Worm (Caenorhabditis elegans): ENCODE data around the gene Y49F6B.9.

The Y49F6B.9 gene

DNA sequence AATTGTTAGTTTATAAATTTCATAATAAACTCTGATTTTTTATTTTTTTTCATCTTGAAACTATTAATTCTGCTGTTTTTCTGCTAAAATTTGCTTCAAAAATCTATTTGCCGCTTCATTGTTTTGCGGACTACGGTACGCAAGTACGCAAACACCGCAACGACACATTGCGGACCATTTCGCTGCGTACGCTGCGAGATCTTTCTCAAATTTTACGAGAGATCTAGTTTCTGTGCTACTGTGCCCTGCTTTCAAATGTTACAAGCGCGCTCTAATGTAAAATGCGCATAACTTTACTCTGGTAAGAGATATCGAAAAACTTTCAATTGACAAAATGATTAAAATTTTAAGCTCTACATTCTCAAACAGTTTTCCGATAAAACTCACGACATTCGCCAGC, 24.4 kb upstream of the Y49F6B.9 start (continued):
- TF ChIP-seq madf-8 (GFP tag; conservative IDR thresholded peaks at IDR 0.05) (0 out of 2 replicates have a peak, but pooled peaks have one; percentile 14), B0019.2 (GFP tag; conservative IDR thresholded peaks at IDR 0.05) (peak; percentile 51; the same call in 1 of the 2 replicates), rcor-1 (GFP tag; IDR thresholded peaks at IDR 0.05) (peak; percentile 55), mcd-1 (GFP tag; IDR thresholded peaks at IDR 0.05) (peak; percentile 96), pbrm-1 (GFP tag; IDR thresholded peaks at IDR 0.05) (peak; percentile 74; the same call in 1 of the 2 replicates), madf-6 (GFP tag; IDR thresholded peaks at IDR 0.05) (peak; percentile 52), ceh-91 (GFP tag; IDR thresholded peaks at IDR 0.05) (peak; percentile 38; the same call in 1 of the 2 replicates), ceh-27 (GFP tag; optimal IDR thresholded peaks at IDR 0.05) (peak; percentile 72), lin-54 (GFP tag; optimal IDR thresholded peaks at IDR 0.05) (peak; percentile 54), Y67H2A.10 (GFP tag; conservative IDR thresholded peaks at IDR 0.05) (0 out of 2 replicates have a peak, but pooled peaks have one; percentile 9), egl-18 (GFP tag; IDR thresholded peaks at IDR 0.05) (peak; percentile 68; the same call in 1 of the 2 replicates), hmg-1.2 (GFP tag; IDR thresholded peaks at IDR 0.05) (peak; percentile 94), F33H1.4 (GFP tag; IDR thresholded peaks at IDR 0.05) (peak; percentile 50; the same call in 1 of the 2 replicates), attf-3 (GFP tag; conservative IDR thresholded peaks at IDR 0.05) (peak; percentile 71), lin-40 (tag; optimal IDR thresholded peaks at IDR 0.05) (peak; percentile 68), attf-5 (GFP tag; optimal IDR thresholded peaks at IDR 0.05) (peak; percentile 79), lsl-1 (GFP tag; optimal IDR thresholded peaks at IDR 0.05) (peak; percentile 63), C17E4.6 (GFP tag; IDR thresholded peaks at IDR 0.05) (0 out of 2 replicates have a peak, but pooled peaks have one; percentile 20), cebp-1 (GFP tag; IDR thresholded peaks at IDR 0.05) (peak; percentile 58), cebp-1 (tag; optimal IDR thresholded peaks at IDR 0.05) (peak; percentile 62), nfyb-1 (GFP tag; IDR thresholded peaks at IDR 0.05) (peak; percentile 84), tbp1 (GFP tag; optimal IDR thresholded peaks at IDR 0.05) (peak; percentile 47), ztf-26 (tag; optimal IDR thresholded peaks at IDR 0.05) (peak; percentile 5), lin-35 (GFP tag; optimal IDR thresholded peaks at IDR 0.05) (peak in 1 of 3 experiments; percentile 62)

DNA sequence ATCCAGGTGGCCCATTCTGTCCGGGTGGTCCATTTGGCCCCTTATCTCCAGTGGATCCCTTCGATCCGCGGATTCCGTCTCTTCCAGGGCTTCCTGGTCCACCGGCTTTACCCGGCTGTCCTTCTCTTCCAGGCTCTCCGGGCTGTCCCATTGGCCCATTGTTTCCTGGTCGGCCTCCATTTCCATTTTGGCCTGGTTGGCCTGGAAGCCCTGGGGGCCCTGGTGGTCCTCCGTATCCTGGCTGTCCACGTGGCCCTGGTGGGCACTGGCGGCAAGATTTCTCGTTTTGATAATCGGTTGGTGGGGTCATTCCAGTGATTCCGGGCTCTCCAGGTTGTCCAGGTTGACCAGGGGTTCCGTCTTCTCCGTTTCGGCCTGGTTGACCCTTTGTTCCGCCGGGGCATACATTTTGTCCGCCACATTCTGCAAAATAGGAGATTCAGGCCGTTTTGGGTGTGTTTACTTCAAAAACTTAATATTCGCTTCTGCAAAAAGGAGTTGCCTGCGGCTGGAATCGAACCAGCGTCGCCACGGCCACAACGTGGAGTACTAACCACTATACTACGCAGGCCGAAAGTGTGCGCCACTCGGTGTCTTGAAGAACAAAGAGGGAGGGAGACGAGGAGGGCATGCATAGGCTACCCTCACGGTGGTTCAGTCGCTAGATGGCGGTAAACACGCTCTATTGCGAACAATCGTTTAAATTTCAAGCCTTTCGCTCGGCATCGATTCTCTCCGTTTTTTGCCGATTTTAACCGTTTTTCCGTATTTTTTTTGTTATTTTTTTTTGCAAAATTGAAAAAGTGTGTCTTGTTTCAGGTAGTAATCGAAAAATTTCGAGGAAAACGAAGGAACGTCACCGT, 22.0 kb upstream of the Y49F6B.9 start, which contains the start of gene W09G10.9:
TSS of gene W09G10.9 (plus strand) at position 813 of the 863 bp plus-strand sequence.
- no peak for TF ChIP-seq tlf-1 (GFP tag; optimal IDR thresholded peaks at IDR 0.05)
- 0 out of 2 replicates have a peak, but pooled peaks have one; percentile 56 for TF ChIP-seq ztf-6 (GFP tag; IDR thresholded peaks at IDR 0.05)
- no peak for TF ChIP-seq madf-3 (GFP tag; IDR thresholded peaks at IDR 0.05)
- no peak for TF ChIP-seq dpff-1 (tag; optimal IDR thresholded peaks at IDR 0.05)
- no peak for TF ChIP-seq nhr-120 (GFP tag; IDR thresholded peaks at IDR 0.05)
- peak; percentile 76; the same call in 1 of the 2 replicates for TF ChIP-seq hmg-20 (GFP tag; IDR thresholded peaks at IDR 0.05)
- TF ChIP-seq ztf-28 (GFP tag; IDR thresholded peaks at IDR 0.05): peak; percentile 70; the same call in 1 of the 2 replicates
- no peak for TF ChIP-seq egl-18 (GFP tag; IDR thresholded peaks at IDR 0.05)
- TF ChIP-seq F57C9.4 (tag; optimal IDR thresholded peaks at IDR 0.05): no peak
- TF ChIP-seq C17E4.6 (GFP tag; IDR thresholded peaks at IDR 0.05): 0 out of 2 replicates have a peak, but pooled peaks have one; percentile 41
- peak; percentile 90 for TF ChIP-seq tbp1 (GFP tag; optimal IDR thresholded peaks at IDR 0.05)
- peak; percentile 68 for TF ChIP-seq rpc-1 (optimal IDR thresholded peaks at IDR 0.05)
- TF ChIP-seq rpc-1 (tag; optimal IDR thresholded peaks at IDR 0.05): peak; percentile 73
- no peak for TF ChIP-seq unc-130 (GFP tag; optimal IDR thresholded peaks at IDR 0.05)
- no peak for TF ChIP-seq aptf-3 (GFP tag; IDR thresholded peaks at IDR 0.05)
- TF ChIP-seq mel-28 (tag; optimal IDR thresholded peaks at IDR 0.05; ENCODE audit: borderline replicate concordance): no peak
- no peak for TF ChIP-seq lag-1 (GFP tag; IDR thresholded peaks at IDR 0.05)
- TF ChIP-seq somi-1 (GFP tag; optimal IDR thresholded peaks at IDR 0.05): no peak
- TF ChIP-seq F39B2.1 (GFP tag; IDR thresholded peaks at IDR 0.05): no peak
- no peak for TF ChIP-seq xnd-1 (tag; optimal IDR thresholded peaks at IDR 0.05)
- TF ChIP-seq F57A8.1 (GFP tag; optimal IDR thresholded peaks at IDR 0.05): no peak
- TF ChIP-seq ztf-3 (GFP tag; optimal IDR thresholded peaks at IDR 0.05): no peak
- TF ChIP-seq hrde-1 (tag; optimal IDR thresholded peaks at IDR 0.05; ENCODE audit: borderline replicate concordance): peak; percentile 4
- TF ChIP-seq hmg-1.2 (GFP tag; IDR thresholded peaks at IDR 0.05): peak; percentile 93
- TF ChIP-seq Y56A3A.18 (GFP tag; IDR thresholded peaks at IDR 0.05): 0 out of 2 replicates have a peak, but pooled peaks have one; percentile 15
- no peak for TF ChIP-seq Y67H2A.10 (GFP tag; conservative IDR thresholded peaks at IDR 0.05)
- TF ChIP-seq F52B5.7 (tag; optimal IDR thresholded peaks at IDR 0.05): peak; percentile 28

Measured in whole organism, young adult.